Worm (Caenorhabditis elegans): ENCODE results near the gene ints-2.

Gene ints-2

ce11 chrV:14237447-14237846, 52.0 kb downstream of the ints-2 start (continued):
- TF ChIP-seq nhr-90 (tag; optimal IDR thresholded peaks at IDR 0.05) (peak; percentile 31), egl-18 (GFP tag; IDR thresholded peaks at IDR 0.05) (0 out of 2 replicates have a peak, but pooled peaks have one; percentile 14), D2030.7 (GFP tag; IDR thresholded peaks at IDR 0.05) (peak; percentile 94), egl-44 (GFP tag; IDR thresholded peaks at IDR 0.05) (peak; percentile 91), ceh-58 (GFP tag; IDR thresholded peaks at IDR 0.05) (peak; percentile 95), rpc-1 (optimal IDR thresholded peaks at IDR 0.05) (peak; percentile 35), rpc-1 (tag; optimal IDR thresholded peaks at IDR 0.05) (peak; percentile 65), egrh-3 (GFP tag; IDR thresholded peaks at IDR 0.05) (peak; percentile 46)

- no peak for TF ChIP-seq aptf-3 (GFP tag; IDR thresholded peaks at IDR 0.05)
- peak; percentile 96 for TF ChIP-seq egrh-3 (GFP tag; IDR thresholded peaks at IDR 0.05)
- TF ChIP-seq F33H1.4 (GFP tag; IDR thresholded peaks at IDR 0.05) = no peak
- TF ChIP-seq ceh-100 (GFP tag; IDR thresholded peaks at IDR 0.05) = no peak
- TF ChIP-seq hsf-1 (GFP tag; IDR thresholded peaks at IDR 0.05) = no peak
- TF ChIP-seq chd-7 (tag; optimal IDR thresholded peaks at IDR 0.05) = no peak
- TF ChIP-seq F57C9.4 (tag; optimal IDR thresholded peaks at IDR 0.05) = no peak
- TF ChIP-seq B0261.1 (tag; optimal IDR thresholded peaks at IDR 0.05) = no peak
- TF ChIP-seq ets-4 (GFP tag; optimal IDR thresholded peaks at IDR 0.05) = no peak
- TF ChIP-seq lsy-27 (tag; optimal IDR thresholded peaks at IDR 0.05; ENCODE audit: borderline replicate concordance, insufficient read depth) = no peak
- no peak for TF ChIP-seq ccch-3 (GFP tag; optimal IDR thresholded peaks at IDR 0.05)
- no peak for TF ChIP-seq B0019.2 (GFP tag; conservative IDR thresholded peaks at IDR 0.05)
- TF ChIP-seq cebp-1 (GFP tag; IDR thresholded peaks at IDR 0.05) = no peak
- no peak for TF ChIP-seq cebp-1 (tag; optimal IDR thresholded peaks at IDR 0.05)
- peak; percentile 13 for TF ChIP-seq fkh-3 (tag; optimal IDR thresholded peaks at IDR 0.05)
- no peak for TF ChIP-seq tlf-1 (GFP tag; optimal IDR thresholded peaks at IDR 0.05)
- no peak for TF ChIP-seq F49E8.2 (tag; optimal IDR thresholded peaks at IDR 0.05; ENCODE audit: insufficient read depth)
- TF ChIP-seq bed-1 (GFP tag; IDR thresholded peaks at IDR 0.05) = 0 out of 2 replicates have a peak, but pooled peaks have one; percentile 28
- no peak for TF ChIP-seq dpff-1 (tag; optimal IDR thresholded peaks at IDR 0.05)
- TF ChIP-seq atf-7 (tag; optimal IDR thresholded peaks at IDR 0.05) = no peak
Observed at ce11 chrV:14240694-14241201, 55.3 kb downstream of the ints-2 start, which contains the start of gene K02E11.10. Gene K02E11.10 (minus strand): TSS chrV:14241151.
